Fruit fly (Drosophila melanogaster) whole organism, embryonic: Measurements from ENCODE around the gene CG34149.
A peak's percentile ranks its signal among the peaks of the same experiment; 100 is the strongest.

Source experiments
- Adf1 ChIP-seq: fragments of 200-800 bp; sonication (Bioruptor generic); IDR thresholded peaks from 2 replicates; pipeline ENCODE4 v1.3.6; 2022; ENCODE audit warnings: missing biosample characterization, missing genetic modification characterization
- CG10147 ChIP-seq: fragments of 200-800 bp; sonication (Bioruptor generic); optimal IDR thresholded peaks from 2 replicates; lab custom pipeline; 2019; ENCODE audit warnings: missing biosample characterization, mild to moderate bottlenecking, missing genetic modification characterization, moderate library complexity
- CG1024 ChIP-seq: fragments of 200-800 bp; sonication (Bioruptor generic); IDR thresholded peaks from 2 replicates; pipeline ENCODE4 v1.3.6; 2022; ENCODE audit warnings: missing biosample characterization, missing genetic modification characterization
- CG10274 ChIP-seq: fragments of 200-800 bp; sonication (Bioruptor generic); optimal IDR thresholded peaks from 3 replicates; lab custom pipeline; 2017; ENCODE audit warnings: missing biosample characterization, mild to moderate bottlenecking, missing genetic modification characterization
- CG11247 ChIP-seq: fragments of 200-800 bp; sonication (Bioruptor generic); IDR thresholded peaks from 2 replicates; pipeline ENCODE4 v1.3.6; 2022; ENCODE audit warnings: missing biosample characterization, missing genetic modification characterization
- CG11560 ChIP-seq: fragments of 200-800 bp; sonication (Bioruptor generic); IDR thresholded peaks from 3 replicates; pipeline ENCODE4 v1.3.6; 2022; ENCODE audit warnings: missing biosample characterization, missing genetic modification characterization
- CG12659 ChIP-seq: fragments of 200-800 bp; sonication (Bioruptor generic); optimal IDR thresholded peaks from 3 replicates; lab custom pipeline; 2017; ENCODE audit warnings: mild to moderate bottlenecking, missing biosample characterization, missing genetic modification reagents, missing genetic modification characterization
- CG14441 ChIP-seq: fragments of 200-800 bp; sonication (Bioruptor generic); IDR thresholded peaks from 2 replicates; pipeline ENCODE4 v1.3.6; 2022; ENCODE audit warnings: missing biosample characterization, missing genetic modification characterization
- CG1529 ChIP-seq: fragments of 200-800 bp; sonication (Bioruptor generic); optimal IDR thresholded peaks from 3 replicates; lab custom pipeline; 2018; ENCODE audit warnings: missing biosample characterization, missing genetic modification characterization
- CG1647 ChIP-seq: fragments of 200-800 bp; sonication (Bioruptor generic); optimal IDR thresholded peaks from 3 replicates; lab custom pipeline; 2016; ENCODE audit warnings: missing biosample characterization, missing genetic modification characterization
- CG16815 ChIP-seq: fragments of 200-800 bp; sonication (Bioruptor generic); optimal IDR thresholded peaks from 3 replicates; lab custom pipeline; 2017; ENCODE audit warnings: missing biosample characterization, mild to moderate bottlenecking, missing genetic modification characterization
- CG17361 ChIP-seq: fragments of 200-800 bp; sonication (Bioruptor generic); IDR thresholded peaks from 3 replicates; pipeline ENCODE4 v1.3.6; 2022; ENCODE audit warnings: missing biosample characterization, missing genetic modification characterization
- CG30403 ChIP-seq: fragments of 200-800 bp; sonication (Bioruptor generic); optimal IDR thresholded peaks from 3 replicates; lab custom pipeline; 2016; ENCODE audit warnings: missing biosample characterization, missing genetic modification characterization
- CG31224 ChIP-seq: fragments of 200-800 bp; sonication (Bioruptor generic); IDR thresholded peaks from 2 replicates; pipeline ENCODE4 v1.3.6; 2022; ENCODE audit warnings: missing biosample characterization, missing genetic modification characterization
- CG33557 ChIP-seq: fragments of 200-800 bp; sonication (Bioruptor generic); optimal IDR thresholded peaks from 2 replicates; lab custom pipeline; 2019; ENCODE audit warnings: missing biosample characterization, mild to moderate bottlenecking, missing genetic modification characterization, moderate library complexity
- CG4730 ChIP-seq: fragments of 200-800 bp; sonication (Bioruptor generic); IDR thresholded peaks from 2 replicates; pipeline ENCODE4 v1.3.6; 2022; ENCODE audit warnings: missing biosample characterization, missing genetic modification characterization
- CG6791 ChIP-seq: fragments of 200-800 bp; sonication (Bioruptor generic); IDR thresholded peaks from 3 replicates; pipeline ENCODE4 v1.3.6; 2022; ENCODE audit warnings: missing biosample characterization, missing genetic modification characterization; ENCODE audit not compliant: partially characterized antibody
- CG7372 ChIP-seq: fragments of 200-800 bp; sonication (Bioruptor generic); IDR thresholded peaks from 2 replicates; pipeline ENCODE4 v1.3.6; 2022; ENCODE audit warnings: missing biosample characterization, missing genetic modification characterization
- CG7556 ChIP-seq: fragments of 200-800 bp; sonication (Bioruptor generic); optimal IDR thresholded peaks from 2 replicates; lab custom pipeline; 2017; ENCODE audit warnings: missing biosample characterization, mild to moderate bottlenecking, missing genetic modification characterization
- CG9215 ChIP-seq: fragments of 200-800 bp; sonication (Bioruptor generic); IDR thresholded peaks from 2 replicates; pipeline ENCODE4 v1.3.6; 2022; ENCODE audit warnings: missing biosample characterization, missing genetic modification characterization
- Dbx ChIP-seq: fragments of 200-800 bp; sonication (Bioruptor generic); IDR thresholded peaks from 3 replicates; pipeline ENCODE4 v1.3.6; 2022; ENCODE audit warnings: missing biosample characterization, missing genetic modification characterization
- E2f1 ChIP-seq: fragments of 200-800 bp; sonication (Bioruptor generic); IDR thresholded peaks from 2 replicates; pipeline ENCODE4 v1.3.6; 2022; ENCODE audit warnings: missing biosample characterization, missing genetic modification characterization
- Gsc ChIP-seq: fragments of 200-800 bp; sonication (Bioruptor generic); IDR thresholded peaks from 2 replicates; pipeline ENCODE4 v1.3.6; 2022; ENCODE audit warnings: missing biosample characterization, missing genetic modification characterization
- Gug ChIP-seq: fragments of 200-800 bp; sonication (Bioruptor generic); IDR thresholded peaks from 4 replicates; pipeline ENCODE4 v1.3.6; 2022; ENCODE audit warnings: missing biosample characterization, missing genetic modification characterization
- Hmr ChIP-seq: fragments of 200-800 bp; sonication (Bioruptor generic); optimal IDR thresholded peaks from 3 replicates; lab custom pipeline; 2017; ENCODE audit warnings: mild to moderate bottlenecking, missing biosample characterization, missing genetic modification reagents, missing genetic modification characterization
- Kr ChIP-seq: fragments of 200-800 bp; sonication (Bioruptor generic); optimal IDR thresholded peaks from 2 replicates; lab custom pipeline; 2017; ENCODE audit warnings: missing biosample characterization, mild to moderate bottlenecking, missing genetic modification characterization
- MBD-R2 ChIP-seq: fragments of 200-800 bp; sonication (Bioruptor generic); IDR thresholded peaks from 2 replicates; pipeline ENCODE4 v1.3.6; 2022; ENCODE audit warnings: missing biosample characterization, missing genetic modification characterization
- Mrtf ChIP-seq: fragments of 200-800 bp; sonication (Bioruptor generic); IDR thresholded peaks from 3 replicates; pipeline ENCODE4 v1.3.6; 2022; ENCODE audit warnings: missing biosample characterization, missing genetic modification characterization
- Oli ChIP-seq: fragments of 200-800 bp; sonication (Bioruptor generic); optimal IDR thresholded peaks from 2 replicates; lab custom pipeline; 2018; ENCODE audit warnings: missing biosample characterization, mild to moderate bottlenecking, missing genetic modification characterization, moderate library complexity
- PHDP ChIP-seq: fragments of 200-800 bp; sonication (Bioruptor generic); optimal IDR thresholded peaks from 3 replicates; lab custom pipeline; 2018; ENCODE audit warnings: missing biosample characterization, mild to moderate bottlenecking, missing genetic modification characterization, moderate library complexity
- Rfx ChIP-seq: fragments of 200-800 bp; sonication (Bioruptor generic); IDR thresholded peaks from 2 replicates; pipeline ENCODE4 v1.3.6; 2022; ENCODE audit warnings: missing biosample characterization, missing genetic modification characterization
- ash1 ChIP-seq: fragments of 200-800 bp; sonication (Bioruptor generic); optimal IDR thresholded peaks from 2 replicates; lab custom pipeline; 2018; ENCODE audit warnings: missing biosample characterization, mild to moderate bottlenecking, missing genetic modification characterization
- az2 ChIP-seq: fragments of 200-800 bp; sonication (Bioruptor generic); optimal IDR thresholded peaks from 3 replicates; lab custom pipeline; 2016; ENCODE audit warnings: missing biosample characterization, missing genetic modification characterization
- br ChIP-seq: fragments of >200 bp; optimal IDR thresholded peaks from 2 replicates; lab custom pipeline; 2017
- chm ChIP-seq: fragments of 200-800 bp; sonication (Bioruptor generic); IDR thresholded peaks from 2 replicates; pipeline ENCODE4 v1.3.6; 2022; ENCODE audit warnings: missing biosample characterization, missing genetic modification characterization
- gem ChIP-seq: fragments of 200-800 bp; sonication (Bioruptor generic); optimal IDR thresholded peaks from 2 replicates; lab custom pipeline; 2019; ENCODE audit warnings: missing biosample characterization, mild to moderate bottlenecking, missing genetic modification characterization, moderate library complexity
- inv ChIP-seq: fragments of 200-800 bp; sonication (Bioruptor generic); IDR thresholded peaks from 2 replicates; pipeline ENCODE4 v1.3.6; 2022; ENCODE audit warnings: missing biosample characterization, missing genetic modification characterization; ENCODE audit not compliant: partially characterized antibody
- lbe ChIP-seq: fragments of 200-800 bp; sonication (Bioruptor generic); optimal IDR thresholded peaks from 2 replicates; lab custom pipeline; 2016; ENCODE audit warnings: missing biosample characterization, mild to moderate bottlenecking, missing genetic modification characterization
- mam ChIP-seq: fragments of 200-800 bp; sonication (Bioruptor generic); optimal IDR thresholded peaks from 3 replicates; lab custom pipeline; 2016; ENCODE audit warnings: missing biosample characterization, missing genetic modification characterization
- nmo ChIP-seq: fragments of 200-800 bp; sonication (Bioruptor generic); optimal IDR thresholded peaks from 2 replicates; lab custom pipeline; 2018; ENCODE audit warnings: missing biosample characterization, mild to moderate bottlenecking, missing genetic modification characterization, moderate library complexity
- pros ChIP-seq: fragments of 200-800 bp; sonication (Bioruptor generic); optimal IDR thresholded peaks from 3 replicates; lab custom pipeline; 2019; ENCODE audit warnings: missing biosample characterization, mild to moderate bottlenecking, missing genetic modification characterization, moderate library complexity
- pum ChIP-seq: fragments of 200-800 bp; sonication (Bioruptor generic); optimal IDR thresholded peaks from 2 replicates; lab custom pipeline; 2016; ENCODE audit warnings: missing biosample characterization, missing genetic modification characterization
- scrt ChIP-seq: fragments of 200-800 bp; sonication (Bioruptor generic); optimal IDR thresholded peaks from 2 replicates; lab custom pipeline; 2018; ENCODE audit warnings: missing biosample characterization, mild to moderate bottlenecking, missing genetic modification characterization, moderate library complexity
- slbo ChIP-seq: fragments of 200-800 bp; sonication (Bioruptor generic); IDR thresholded peaks from 2 replicates; pipeline ENCODE4 v1.3.6; 2022; ENCODE audit warnings: missing biosample characterization, missing genetic modification characterization
- so ChIP-seq: fragments of 200-800 bp; sonication (Bioruptor generic); IDR thresholded peaks from 3 replicates; pipeline ENCODE4 v1.3.6; 2022; ENCODE audit warnings: missing biosample characterization, missing genetic modification characterization
- sob ChIP-seq: fragments of 200-800 bp; sonication (Bioruptor generic); IDR thresholded peaks from 2 replicates; pipeline ENCODE4 v1.3.6; 2022; ENCODE audit warnings: missing biosample characterization, missing genetic modification characterization
- tio ChIP-seq: fragments of 200-800 bp; sonication (Bioruptor generic); optimal IDR thresholded peaks from 2 replicates; lab custom pipeline; 2017; ENCODE audit warnings: missing biosample characterization, missing genetic modification characterization, inconsistent platforms
- twi ChIP-seq: fragments of 200-800 bp; optimal IDR thresholded peaks from 2 replicates; lab custom pipeline; 2019; ENCODE audit warnings: missing biosample characterization, mild to moderate bottlenecking, missing genetic modification characterization, moderate library complexity
- unc-4 ChIP-seq: fragments of 200-800 bp; sonication (Bioruptor generic); IDR thresholded peaks from 2 replicates; pipeline ENCODE4 v1.3.6; 2022; ENCODE audit warnings: missing biosample characterization, missing genetic modification characterization; ENCODE audit not compliant: partially characterized antibody
- zfh1 ChIP-seq: fragments of 200-800 bp; sonication (Bioruptor generic); IDR thresholded peaks from 3 replicates; pipeline ENCODE4 v1.3.6; 2022; ENCODE audit warnings: missing biosample characterization, missing genetic modification characterization
- zfh2 ChIP-seq: fragments of 200-800 bp; sonication (Bioruptor generic); optimal IDR thresholded peaks from 2 replicates; lab custom pipeline; 2016; ENCODE audit warnings: missing biosample characterization, missing genetic modification characterization

Gene CG34149

DNA sequence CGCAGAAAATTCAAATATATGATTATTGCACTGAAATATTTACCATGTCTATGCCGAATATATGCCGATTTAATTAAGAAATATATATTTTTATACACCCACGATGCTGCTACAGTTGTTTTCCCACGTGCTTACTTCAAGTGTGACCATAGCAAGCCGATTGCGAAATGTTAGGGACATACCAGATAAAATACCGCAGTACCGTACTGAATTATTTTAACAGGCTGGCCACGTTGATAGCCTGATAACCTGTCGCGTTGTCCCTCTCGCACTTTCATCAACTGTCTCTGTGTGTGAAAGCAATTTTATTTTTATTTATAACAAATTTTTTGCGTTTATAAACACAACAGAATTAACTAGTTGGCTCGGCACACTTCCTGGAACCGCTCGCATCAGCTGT lies 41.0 kb downstream of the CG34149 start, which contains the start of the genes Nop56 and mats (continued):
- TF ChIP-seq inv (no peak; the same call in 1 of the 2 replicates), CG12659 (peak; percentile 72), lbe (GFP tag; lab: Kevin White, UChicago) (peak; percentile 8), CG1529 (GFP tag; lab: Kevin White, UChicago) (no peak), ash1 (GFP tag; lab: Kevin White, UChicago) (no peak), Hmr (GFP tag; lab: Kevin White, UChicago) (no peak), CG1024 (GFP tag; lab: Robert Waterston, UW) (no peak), PHDP (tag; lab: Kevin White, UChicago) (no peak), CG10147 (GFP tag; lab: Kevin White, UChicago) (no peak), br (lab: Kevin White, UChicago) (no peak), CG9215 (GFP tag; lab: Robert Waterston, UW) (no peak), so (0 out of 3 replicates have a peak, but pooled peaks have one; percentile 16), Kr (no peak), CG1647 (GFP tag; lab: Kevin White, UChicago) (no peak), CG4730 (GFP tag; lab: Robert Waterston, UW) (no peak), CG11560 (tag; lab: Robert Waterston, UW) (no peak), CG14441 (GFP tag; lab: Robert Waterston, UW) (no peak), zfh2 (GFP tag; lab: Kevin White, UChicago) (no peak), pros (GFP tag; lab: Kevin White, UChicago) (no peak), CG10274 (GFP tag; lab: Kevin White, UChicago) (no peak), CG6791 (GFP tag; lab: Robert Waterston, UW) (peak; percentile 55; the same call in 2 of the 3 replicates), Gug (GFP tag; lab: Robert Waterston, UW) (no peak), mam (GFP tag; lab: Kevin White, UChicago) (no peak), unc-4 (GFP tag; lab: Robert Waterston, UW) (0 out of 2 replicates have a peak, but pooled peaks have one; percentile 38), MBD-R2 (GFP tag; lab: Robert Waterston, UW) (peak; percentile 79), slbo (GFP tag; lab: Robert Waterston, UW) (peak; percentile 54), CG17361 (GFP tag; lab: Robert Waterston, UW) (no peak), Oli (no peak)

DNA sequence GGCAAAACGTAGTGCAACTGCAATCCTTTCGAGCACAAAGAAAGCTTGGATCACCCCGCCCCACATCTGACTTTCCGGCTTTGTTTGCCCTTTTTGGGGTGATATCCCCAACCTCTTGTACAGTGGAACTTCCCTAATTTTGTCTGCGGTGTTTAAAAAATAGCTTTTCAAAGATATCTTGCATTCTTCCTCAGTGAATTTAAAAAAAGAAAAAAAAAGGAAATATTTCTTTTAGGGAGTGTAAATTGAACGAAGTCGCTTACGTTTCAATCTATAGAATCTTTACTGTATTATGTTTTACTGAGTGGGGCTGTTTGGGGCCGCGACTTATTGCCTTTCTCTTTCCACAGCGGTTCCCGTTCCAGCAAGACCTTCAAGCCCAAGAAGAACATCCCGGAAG lies 41.7 kb downstream of the CG34149 start:
- peak; percentile 61; the same call in 2 of the 3 replicates for TF ChIP-seq zfh1 (GFP tag; lab: Robert Waterston, UW)
- TF ChIP-seq CG11247 = peak; percentile 63; the same call in 1 of the 2 replicates
- TF ChIP-seq CG14441 (GFP tag; lab: Robert Waterston, UW) = peak; percentile 87
- TF ChIP-seq Dbx (GFP tag; lab: Robert Waterston, UW) = peak; percentile 70; the same call in 2 of the 3 replicates
- TF ChIP-seq Mrtf (GFP tag; lab: Robert Waterston, UW) = peak; percentile 84
- 0 out of 2 replicates have a peak, but pooled peaks have one; percentile 11 for TF ChIP-seq chm (GFP tag; lab: Robert Waterston, UW)
- peak; percentile 35 for TF ChIP-seq CG7556 (GFP tag; lab: Kevin White, UChicago)
- peak; percentile 80 for TF ChIP-seq E2f1 (GFP tag; lab: Robert Waterston, UW)
- peak; percentile 32 for TF ChIP-seq CG33557 (GFP tag; lab: Kevin White, UChicago)
- peak; percentile 28 for TF ChIP-seq scrt (GFP tag; lab: Kevin White, UChicago)
- TF ChIP-seq slbo (GFP tag; lab: Robert Waterston, UW) = peak; percentile 89
- peak; percentile 40 for TF ChIP-seq Adf1 (GFP tag; lab: Robert Waterston, UW)
- TF ChIP-seq gem (tag; lab: Kevin White, UChicago) = no peak
- no peak for TF ChIP-seq pros (GFP tag; lab: Kevin White, UChicago)
- peak; percentile 26 for TF ChIP-seq pum (GFP tag; lab: Kevin White, UChicago)
- peak; percentile 72 for TF ChIP-seq CG7372 (GFP tag; lab: Robert Waterston, UW)
- peak; percentile 56 for TF ChIP-seq Hmr (GFP tag; lab: Kevin White, UChicago)
- peak; percentile 71 for TF ChIP-seq nmo (GFP tag; lab: Kevin White, UChicago)
- peak; percentile 56 for TF ChIP-seq az2
- peak; percentile 24 for TF ChIP-seq twi (tag; lab: Kevin White, UChicago)
- TF ChIP-seq CG16815 = peak; percentile 40
- peak; percentile 72 for TF ChIP-seq sob (GFP tag; lab: Robert Waterston, UW)
- peak; percentile 54; the same call in 1 of the 2 replicates for TF ChIP-seq CG31224 (GFP tag; lab: Robert Waterston, UW)
- peak; percentile 62 for TF ChIP-seq CG30403 (GFP tag; lab: Kevin White, UChicago)
- TF ChIP-seq Gsc = no peak
- no peak for TF ChIP-seq tio (GFP tag; lab: Kevin White, UChicago)
- peak; percentile 84 for TF ChIP-seq Rfx (GFP tag; lab: Robert Waterston, UW)
